Worm (Caenorhabditis elegans) whole organism, L1 larva: ENCODE measurements around the gene nars-2.

Experiments
- dsc-1 ChIP-seq: sonication (generic microtip); optimal IDR thresholded peaks from 2 replicates; lab custom pipeline; 2016; ENCODE audit warnings: mild to moderate bottlenecking, missing genetic modification characterization, missing compliant biosample characterization
- egl-27 ChIP-seq, 2 experiments: fragments of 150-350 bp in 1 of 2; sonication (generic microtip); optimal IDR thresholded peaks; 3 replicates each; lab custom pipeline; 2017 to 2018; ENCODE audit warnings: missing biosample characterization in 2 of 2, missing genetic modification characterization in 2 of 2, missing genetic modification reagents in 2 of 2
- elt-3 ChIP-seq, 6 experiments: fragments of 150-350 bp in 1 of 6; sonication (generic microtip); optimal IDR thresholded peaks; 2 replicates each; lab custom pipeline; 2017 to 2018; ENCODE audit warnings: missing biosample characterization in 6 of 6, missing genetic modification characterization in 6 of 6, inconsistent platforms in 1 of 6
- fkh-10 ChIP-seq: sonication (generic microtip); optimal IDR thresholded peaks from 2 replicates; lab custom pipeline; 2017; ENCODE audit warnings: missing biosample characterization, missing genetic modification reagents, missing genetic modification characterization
- hlh-17 ChIP-seq: fragments of 200-800 bp; sonication (Bioruptor generic); optimal IDR thresholded peaks from 2 replicates; lab custom pipeline; 2018; ENCODE audit warnings: missing genetic modification characterization, mild to moderate bottlenecking, missing compliant biosample characterization, moderate library complexity, borderline replicate concordance
- lin-35 ChIP-seq, 2 experiments: fragments of 150-350 bp; optimal IDR thresholded peaks; 2 replicates each; lab custom pipeline; 2014; ENCODE audit warnings: missing biosample characterization in 2 of 2, missing genetic modification characterization in 2 of 2, missing genetic modification reagents in 2 of 2
- lin-39 ChIP-seq: fragments of 150-350 bp; optimal IDR thresholded peaks from 2 replicates; lab custom pipeline; 2014; ENCODE audit warnings: missing biosample characterization, missing genetic modification reagents, missing genetic modification characterization
- nhr-76 ChIP-seq: sonication (generic microtip); optimal IDR thresholded peaks from 2 replicates; lab custom pipeline; 2017; ENCODE audit warnings: missing biosample characterization, missing genetic modification characterization
- nhr-77 ChIP-seq: fragments of 150-350 bp; optimal IDR thresholded peaks from 2 replicates; lab custom pipeline; 2014; ENCODE audit warnings: missing biosample characterization, missing genetic modification characterization
- nhr-85 ChIP-seq: sonication (generic microtip); peaks from one replicate; lab custom pipeline; 2016; ENCODE audit warnings: missing genetic modification characterization, inconsistent platforms, missing compliant biosample characterization
- tbx-2 ChIP-seq: sonication (generic microtip); optimal IDR thresholded peaks from 2 replicates; lab custom pipeline; 2016; ENCODE audit warnings: missing genetic modification characterization, missing compliant biosample characterization
- tlp-1 ChIP-seq: fragments of 150-350 bp; optimal IDR thresholded peaks from 2 replicates; lab custom pipeline; 2014; ENCODE audit warnings: missing biosample characterization, missing genetic modification characterization
- unc-130 ChIP-seq: fragments of 150-350 bp; optimal IDR thresholded peaks from 2 replicates; lab custom pipeline; 2017; ENCODE audit warnings: missing biosample characterization, missing genetic modification characterization, inconsistent platforms
- zag-1 ChIP-seq: fragments of 150-350 bp; optimal IDR thresholded peaks from 2 replicates; lab custom pipeline; 2014; ENCODE audit warnings: missing biosample characterization, missing genetic modification characterization

- TF ChIP-seq nhr-76, result no peak
- TF ChIP-seq fkh-10 (GFP tag; lab: Kevin White, UChicago), result no peak
- TF ChIP-seq tbx-2 (tag; lab: Kevin White, UChicago), result no peak
- TF ChIP-seq dsc-1 (tag; lab: Kevin White, UChicago), result no peak
- no peak for TF ChIP-seq zag-1
- TF ChIP-seq hlh-17, result no peak
- no peak for TF ChIP-seq elt-3 (tag; optimal IDR thresholded peaks at IDR 0.05; lab: Kevin White, UChicago)
- no peak for TF ChIP-seq nhr-85 (tag; lab: Kevin White, UChicago)
- TF ChIP-seq unc-130 (tag; lab: Kevin White, UChicago), result no peak
- no peak for TF ChIP-seq lin-39 (tag; lab: Kevin White, UChicago)
- TF ChIP-seq tlp-1 (tag; lab: Kevin White, UChicago), result no peak
- no peak for TF ChIP-seq lin-35 (GFP tag; optimal IDR thresholded peaks at IDR 0.05; lab: Kevin White, UChicago)
- no peak for TF ChIP-seq egl-27 (tag; optimal IDR thresholded peaks at IDR 0.05; lab: Kevin White, UChicago)
- TF ChIP-seq nhr-77, result no peak
Observed at ce11 chrIII:11474674-11475306, 25.8 kb downstream of the nars-2 start.
